Fruit fly (Drosophila melanogaster): ENCODE measurements around the gene CG42834.

dm6 chr3R:17404155-17404554 lies 14.4 kb upstream of the CG42834 start:
- TF ChIP-seq Ada2b (GFP tag; IDR thresholded peaks at IDR 0.05), result no peak
- TF ChIP-seq sqz (GFP tag; optimal IDR thresholded peaks at IDR 0.05), result no peak
- no peak for TF ChIP-seq bowl (GFP tag; IDR thresholded peaks at IDR 0.05)
- TF ChIP-seq gcm (GFP tag; optimal IDR thresholded peaks at IDR 0.05), result no peak
- TF ChIP-seq CG14710 (tag; optimal IDR thresholded peaks at IDR 0.05), result no peak
- TF ChIP-seq HLH3B (GFP tag; IDR thresholded peaks at IDR 0.05), result no peak
